Worm (Caenorhabditis elegans): ENCODE measurements around the gene mbl-1.

mbl-1 gene

DNA sequence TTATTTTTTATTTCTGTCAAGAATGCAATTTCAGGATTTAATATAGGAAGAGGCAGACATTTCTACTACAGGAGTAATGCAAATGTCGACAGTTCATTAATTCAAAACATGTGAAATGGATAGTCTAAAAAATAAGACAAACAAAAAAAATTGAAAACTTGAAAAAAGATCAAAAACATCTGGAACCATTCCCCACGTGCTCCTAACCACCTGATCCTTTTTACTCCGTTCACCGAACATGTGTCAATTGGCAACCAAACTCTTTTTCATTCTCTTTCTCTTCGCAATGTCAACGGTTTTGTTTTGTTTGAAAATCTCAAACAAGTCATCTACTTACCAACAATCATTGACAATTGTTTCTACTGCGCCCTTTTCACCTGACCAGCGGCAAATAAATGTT, 20.4 kb upstream of the mbl-1 start:
- TF ChIP-seq efl-1 (optimal IDR thresholded peaks at IDR 0.05) (no peak), efl-1 (GFP tag; optimal IDR thresholded peaks at IDR 0.05 in 1 of 2) (peak in 1 of 2 experiments; percentile 72), ceh-90 (tag; optimal IDR thresholded peaks at IDR 0.05) (no peak), fkh-4 (tag; optimal IDR thresholded peaks at IDR 0.05; ENCODE audit: borderline replicate concordance) (peak; percentile 67), dsc-1 (tag; optimal IDR thresholded peaks at IDR 0.05) (peak; percentile 88), nhr-19 (GFP tag; conservative IDR thresholded peaks at IDR 0.05) (no peak)

DNA sequence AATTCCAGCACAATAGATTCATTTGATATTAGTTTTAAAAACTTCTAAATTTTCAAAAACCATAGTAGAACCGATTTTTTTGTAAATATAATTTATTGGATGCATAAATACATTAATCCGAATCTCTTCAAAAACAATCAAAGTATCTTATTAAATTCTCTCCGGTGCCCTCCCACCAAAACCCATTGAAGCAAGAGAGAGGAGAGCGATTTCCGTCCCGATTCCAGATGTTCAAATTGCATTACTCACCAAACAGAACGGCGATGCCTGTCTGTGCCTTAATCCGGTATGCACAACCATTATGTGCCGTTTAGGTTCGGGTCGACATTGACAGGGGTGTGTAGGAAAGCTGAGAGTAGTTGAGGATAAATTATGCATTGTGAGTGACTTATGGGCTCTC, 18.1 kb upstream of the mbl-1 start:
- TF ChIP-seq elt-3 (tag; optimal IDR thresholded peaks at IDR 0.05): no peak
- TF ChIP-seq dsc-1 (tag; optimal IDR thresholded peaks at IDR 0.05): peak; percentile 48

DNA sequence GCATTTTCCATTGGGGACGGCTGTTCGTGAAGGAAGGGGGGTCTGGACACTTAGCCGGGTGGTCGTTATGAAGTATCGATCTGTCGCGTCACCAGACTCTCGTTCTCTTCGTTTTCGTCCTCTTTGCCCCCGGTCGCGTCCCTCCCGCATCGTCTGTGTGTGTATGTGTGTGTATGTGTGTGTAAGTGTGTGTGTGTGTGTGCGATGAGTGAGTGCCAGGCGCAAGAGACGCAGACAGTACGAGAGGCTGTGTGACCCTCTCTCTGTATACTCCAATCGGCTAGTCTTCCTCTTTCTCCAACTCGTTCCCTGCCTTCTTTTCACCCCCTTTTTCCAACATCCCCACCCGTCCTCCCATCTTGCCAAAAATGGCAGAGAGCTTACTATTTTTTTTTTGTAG, 17.0 kb upstream of the mbl-1 start:
- no peak; the same call in 1 of the 2 replicates for TF ChIP-seq grh-1 (GFP tag; IDR thresholded peaks at IDR 0.05)
- peak; percentile 88 for TF ChIP-seq fkh-10 (GFP tag; optimal IDR thresholded peaks at IDR 0.05)
- peak; percentile 50 for TF ChIP-seq blmp-1 (tag; optimal IDR thresholded peaks at IDR 0.05)
- no peak for TF ChIP-seq C04F5.9 (tag; optimal IDR thresholded peaks at IDR 0.05)
- TF ChIP-seq dsc-1 (tag; optimal IDR thresholded peaks at IDR 0.05): peak; percentile 69
- peak; percentile 38 for TF ChIP-seq F16B12.6 (tag; optimal IDR thresholded peaks at IDR 0.05)
- no peak for TF ChIP-seq pqm-1 (tag; optimal IDR thresholded peaks at IDR 0.05)
- peak; percentile 72 to 95 (median 85) for TF ChIP-seq ceh-82 (tag; optimal IDR thresholded peaks at IDR 0.05)
- TF ChIP-seq lin-13 (GFP tag; optimal IDR thresholded peaks at IDR 0.05): peak; percentile 82
- peak; percentile 78 for TF ChIP-seq ceh-88 (GFP tag; IDR thresholded peaks at IDR 0.05)
- no peak for TF ChIP-seq hlh-4 (tag; optimal IDR thresholded peaks at IDR 0.05)
- no peak for TF ChIP-seq pag-3 (tag; optimal IDR thresholded peaks at IDR 0.05; ENCODE audit: borderline replicate concordance, insufficient read depth)
- TF ChIP-seq ceh-63 (GFP tag; optimal IDR thresholded peaks at IDR 0.05): no peak
- TF ChIP-seq nhr-90 (tag; optimal IDR thresholded peaks at IDR 0.05; ENCODE audit: poor library complexity): peak; percentile 65
- peak; percentile 20 to 53 (median 45) for TF ChIP-seq dpl-1 (GFP tag; optimal IDR thresholded peaks at IDR 0.05)
- no peak for TF ChIP-seq aha-1 (tag; optimal IDR thresholded peaks at IDR 0.05)
- TF ChIP-seq zip-4 (GFP tag; optimal IDR thresholded peaks at IDR 0.05): peak; percentile 10
- TF ChIP-seq tlp-1 (tag; optimal IDR thresholded peaks at IDR 0.05): no peak
- no peak for TF ChIP-seq ces-1 (GFP tag; optimal IDR thresholded peaks at IDR 0.05)
- TF ChIP-seq ets-5 (GFP tag; IDR thresholded peaks at IDR 0.05): no peak
- TF ChIP-seq nhr-84 (tag; optimal IDR thresholded peaks at IDR 0.05): no peak
- peak; percentile 68 for TF ChIP-seq snpc-4 (tag; optimal IDR thresholded peaks at IDR 0.05)
- TF ChIP-seq zag-1 (tag; optimal IDR thresholded peaks at IDR 0.05): no peak
- peak; percentile 80 to 84 for TF ChIP-seq lin-35 (GFP tag; optimal IDR thresholded peaks at IDR 0.05)
- TF ChIP-seq nhr-71 (tag; optimal IDR thresholded peaks at IDR 0.05): peak; percentile 91
- peak; percentile 70 for TF ChIP-seq irx-1 (tag; optimal IDR thresholded peaks at IDR 0.05)
- peak in 2 of 6 experiments; percentile 57 to 67 for TF ChIP-seq elt-3 (tag; optimal IDR thresholded peaks at IDR 0.05)
- peak; percentile 55 for TF ChIP-seq ceh-8 (GFP tag; optimal IDR thresholded peaks at IDR 0.05)
- no peak for TF ChIP-seq unc-30 (tag; optimal IDR thresholded peaks at IDR 0.05)
- peak; percentile 60 for TF ChIP-seq sup-37 (GFP tag; optimal IDR thresholded peaks at IDR 0.05)
- no peak for TF ChIP-seq unc-62 (GFP tag; optimal IDR thresholded peaks at IDR 0.05)
- peak; percentile 69 for TF ChIP-seq xbp-1 (tag; optimal IDR thresholded peaks at IDR 0.05)
- TF ChIP-seq lir-3 (tag; optimal IDR thresholded peaks at IDR 0.05; ENCODE audit: poor library complexity): peak; percentile 39
- no peak for TF ChIP-seq aly-2 (tag; optimal IDR thresholded peaks at IDR 0.05)
- TF ChIP-seq snu-23 (GFP tag; optimal IDR thresholded peaks at IDR 0.05): peak; percentile 93
- peak; percentile 86 for TF ChIP-seq nhr-47 (tag; optimal IDR thresholded peaks at IDR 0.05)
- TF ChIP-seq mef-2 (tag; optimal IDR thresholded peaks at IDR 0.05): no peak
- peak; percentile 69; the same call in 1 of the 2 replicates for TF ChIP-seq mab-9 (GFP tag; IDR thresholded peaks at IDR 0.05)
- TF ChIP-seq nhr-11 (tag; optimal IDR thresholded peaks at IDR 0.05): no peak
- TF ChIP-seq efl-1 (optimal IDR thresholded peaks at IDR 0.05): peak; percentile 63 to 76
- peak in 1 of 2 experiments; percentile 29 for TF ChIP-seq efl-1 (GFP tag; optimal IDR thresholded peaks at IDR 0.05 in 1 of 2)
- peak; percentile 83 for TF ChIP-seq tbx-2 (tag; optimal IDR thresholded peaks at IDR 0.05)
- TF ChIP-seq nhr-28 (tag; optimal IDR thresholded peaks at IDR 0.05): no peak
- no peak for TF ChIP-seq hlh-17 (GFP tag; optimal IDR thresholded peaks at IDR 0.05; ENCODE audit: borderline replicate concordance)
- peak; percentile 63 for TF ChIP-seq skn-1 (tag; optimal IDR thresholded peaks at IDR 0.05)
